Worm (Caenorhabditis elegans) whole organism, L4 larva: ENCODE results near the gene F25B5.5.

Source experiments
- F10B5.3 ChIP-seq: sonication (generic microtip); optimal IDR thresholded peaks from 2 replicates; lab custom pipeline; 2016; ENCODE audit warnings: mild to moderate bottlenecking, missing genetic modification characterization, missing compliant biosample characterization
- F37D6.2 ChIP-seq: sonication (generic microtip); optimal IDR thresholded peaks from 2 replicates; lab custom pipeline; 2016; ENCODE audit warnings: mild to moderate bottlenecking, missing genetic modification characterization, missing compliant biosample characterization
- R02D3.7 ChIP-seq: fragments of 150-350 bp; sonication (generic microtip); optimal IDR thresholded peaks from 3 replicates; lab custom pipeline; 2014; ENCODE audit warnings: missing biosample characterization, missing genetic modification characterization
- aha-1 ChIP-seq: fragments of 150-350 bp; peaks from one replicate; lab custom pipeline; 2014; ENCODE audit warnings: missing biosample characterization, missing genetic modification characterization
- aly-2 ChIP-seq: sonication (generic microtip); optimal IDR thresholded peaks from 2 replicates; lab custom pipeline; 2018; ENCODE audit warnings: missing biosample characterization, missing genetic modification characterization
- ama-1 ChIP-seq: fragments of 150-350 bp; optimal IDR thresholded peaks from 2 replicates; lab custom pipeline; 2014; ENCODE audit warnings: inconsistent platforms, mixed read lengths
- arid-1 ChIP-seq: fragments of 200-800 bp; sonication (Bioruptor generic); conservative IDR thresholded peaks from 2 replicates; pipeline ENCODE4 v1.3.6; 2022; ENCODE audit warnings: missing genetic modification reagents, missing genetic modification characterization, missing compliant biosample characterization
- ceh-32 ChIP-seq: sonication (generic microtip); optimal IDR thresholded peaks from 2 replicates; lab custom pipeline; 2016; ENCODE audit warnings: mild to moderate bottlenecking, missing genetic modification characterization, missing compliant biosample characterization; ENCODE audit not compliant: poor library complexity
- ceh-44 ChIP-seq: fragments of 200-800 bp; sonication (Bioruptor generic); IDR thresholded peaks from 2 replicates; pipeline ENCODE4 v1.3.6; 2022; ENCODE audit warnings: missing genetic modification reagents, missing genetic modification characterization, missing compliant biosample characterization
- ces-1 ChIP-seq: fragments of 150-350 bp; sonication (generic microtip); optimal IDR thresholded peaks from 4 replicates; lab custom pipeline; 2014; ENCODE audit warnings: missing biosample characterization, missing genetic modification reagents, missing genetic modification characterization
- cey-2 ChIP-seq: sonication (generic microtip); optimal IDR thresholded peaks from 3 replicates; lab custom pipeline; 2017; ENCODE audit warnings: missing genetic modification characterization, mild to moderate bottlenecking, missing compliant biosample characterization, antibody characterized with exemption, borderline replicate concordance; ENCODE audit not compliant: insufficient read depth
- ctbp-1 ChIP-seq: fragments of 200-800 bp; sonication (Bioruptor generic); IDR thresholded peaks from 2 replicates; pipeline ENCODE4 v1.3.6; 2022; ENCODE audit warnings: missing genetic modification reagents, missing genetic modification characterization, missing compliant biosample characterization
- daf-16 ChIP-seq, 3 experiments: sonication (generic microtip); optimal IDR thresholded peaks; 2 replicates each; lab custom pipeline; 2016 to 2017; ENCODE audit warnings: missing genetic modification characterization in 3 of 3, missing genetic modification reagents in 3 of 3, mild to moderate bottlenecking in 2 of 3, missing compliant biosample characterization in 2 of 3, missing biosample characterization in 1 of 3, moderate library complexity in 1 of 3
- dmd-6 ChIP-seq: fragments of 200-800 bp; sonication (Bioruptor generic); IDR thresholded peaks from 2 replicates; pipeline ENCODE4 v1.3.6; 2022; ENCODE audit warnings: missing genetic modification reagents, missing genetic modification characterization, missing compliant biosample characterization
- dmd-8 ChIP-seq: fragments of 200-800 bp; sonication (Bioruptor generic); IDR thresholded peaks from 2 replicates; pipeline ENCODE4 v1.3.6; 2022; ENCODE audit warnings: missing genetic modification characterization, missing compliant biosample characterization
- duxl-1 ChIP-seq: sonication (generic microtip); optimal IDR thresholded peaks from 2 replicates; lab custom pipeline; 2016; ENCODE audit warnings: mild to moderate bottlenecking, missing genetic modification characterization, moderate library complexity, missing compliant biosample characterization; ENCODE audit not compliant: poor library complexity
- dve-1 ChIP-seq: sonication (generic microtip); optimal IDR thresholded peaks from 2 replicates; lab custom pipeline; 2017; ENCODE audit warnings: antibody characterized with exemption, mild to moderate bottlenecking, missing genetic modification characterization, missing compliant biosample characterization; ENCODE audit not compliant: insufficient read depth
- egl-43 ChIP-seq: fragments of 200-800 bp; sonication (Bioruptor generic); IDR thresholded peaks from 2 replicates; pipeline ENCODE4 v1.3.6; 2022; ENCODE audit warnings: missing genetic modification reagents, missing genetic modification characterization, missing compliant biosample characterization
- hlh-11 ChIP-seq: fragments of 200-800 bp; sonication (Bioruptor generic); optimal IDR thresholded peaks from 2 replicates; lab custom pipeline; 2018; ENCODE audit warnings: mild to moderate bottlenecking, missing genetic modification characterization, missing compliant biosample characterization
- hlh-30 ChIP-seq: sonication (generic microtip); optimal IDR thresholded peaks from 2 replicates; lab custom pipeline; 2017; ENCODE audit warnings: antibody characterized with exemption, mild to moderate bottlenecking, missing genetic modification characterization, missing compliant biosample characterization; ENCODE audit not compliant: insufficient read depth
- lim-7 ChIP-seq: fragments of 200-800 bp; sonication (Bioruptor generic); IDR thresholded peaks from 2 replicates; pipeline ENCODE4 v1.3.6; 2022; ENCODE audit warnings: missing genetic modification characterization, missing compliant biosample characterization
- lin-15B ChIP-seq: fragments of 150-350 bp; sonication (generic microtip); optimal IDR thresholded peaks from 3 replicates; lab custom pipeline; 2014; ENCODE audit warnings: missing biosample characterization, missing genetic modification characterization
- lin-38 ChIP-seq: fragments of 200-800 bp; sonication (Bioruptor generic); IDR thresholded peaks from 2 replicates; pipeline ENCODE4 v1.3.6; 2022; ENCODE audit warnings: missing genetic modification reagents, missing genetic modification characterization, missing compliant biosample characterization
- lsy-2 ChIP-seq, 2 experiments: fragments of 150-350 bp in 1 of 2; sonication (generic microtip) in 1 of 2; optimal IDR thresholded peaks; 2 replicates each; lab custom pipeline; 2014 to 2017; ENCODE audit warnings: missing biosample characterization in 2 of 2, missing genetic modification characterization in 2 of 2
- madf-9 ChIP-seq: fragments of 200-800 bp; sonication (Bioruptor generic); conservative IDR thresholded peaks from 2 replicates; pipeline ENCODE4 v1.3.6; 2022; ENCODE audit warnings: missing genetic modification reagents, missing genetic modification characterization, missing compliant biosample characterization
- mep-1 ChIP-seq: fragments of 150-350 bp; sonication (generic microtip); optimal IDR thresholded peaks from 3 replicates; lab custom pipeline; 2014; ENCODE audit warnings: missing biosample characterization, missing genetic modification characterization
- mes-2 ChIP-seq: sonication (generic microtip); optimal IDR thresholded peaks from 2 replicates; lab custom pipeline; 2016; ENCODE audit warnings: missing genotype, mild to moderate bottlenecking, missing genetic modification characterization, missing compliant biosample characterization; ENCODE audit not compliant: poor library complexity, severe bottlenecking
- mxl-3 ChIP-seq: fragments of 200-800 bp; sonication (Bioruptor generic); optimal IDR thresholded peaks from 2 replicates; lab custom pipeline; 2018; ENCODE audit warnings: mild to moderate bottlenecking, missing genetic modification characterization, missing compliant biosample characterization
- nhr-111 ChIP-seq: fragments of 200-800 bp; sonication (Bioruptor generic); optimal IDR thresholded peaks from 2 replicates; lab custom pipeline; 2018; ENCODE audit warnings: mild to moderate bottlenecking, missing genetic modification characterization, missing compliant biosample characterization
- nhr-237 ChIP-seq: sonication (generic microtip); optimal IDR thresholded peaks from 2 replicates; lab custom pipeline; 2017; ENCODE audit warnings: missing biosample characterization, missing genetic modification characterization
- nhr-25 ChIP-seq: sonication (generic microtip); optimal IDR thresholded peaks from 2 replicates; lab custom pipeline; 2017; ENCODE audit warnings: missing genetic modification characterization, mild to moderate bottlenecking, missing compliant biosample characterization, antibody characterized with exemption, moderate library complexity, borderline replicate concordance; ENCODE audit not compliant: insufficient read depth
- nhr-28 ChIP-seq: fragments of 150-350 bp; optimal IDR thresholded peaks from 2 replicates; lab custom pipeline; 2014; ENCODE audit warnings: missing biosample characterization, missing genetic modification characterization
- nhr-41 ChIP-seq: fragments of 200-800 bp; sonication (Bioruptor generic); IDR thresholded peaks from 2 replicates; pipeline ENCODE4 v1.3.6; 2022; ENCODE audit warnings: missing genetic modification reagents, missing genetic modification characterization, missing compliant biosample characterization
- pha-4 ChIP-seq, 2 experiments: fragments of 150-350 bp in 1 of 2; fragments of 200-800 bp in 1 of 2; sonication (Bioruptor generic) in 1 of 2; IDR thresholded peaks in 1 of 2; optimal IDR thresholded peaks in 1 of 2; 2 replicates each; pipeline versions ENCODE4 v1.3.6 to Lab custom; 2014 to 2022; ENCODE audit warnings: missing genetic modification characterization in 2 of 2, missing genetic modification reagents in 2 of 2, missing biosample characterization in 1 of 2, missing compliant biosample characterization in 1 of 2
- php-3 ChIP-seq: fragments of 200-800 bp; sonication (Bioruptor generic); IDR thresholded peaks from 2 replicates; pipeline ENCODE4 v1.3.6; 2022; ENCODE audit warnings: missing genetic modification reagents, missing genetic modification characterization, missing compliant biosample characterization
- pqm-1 ChIP-seq: sonication (generic microtip); optimal IDR thresholded peaks from 2 replicates; lab custom pipeline; 2017; ENCODE audit warnings: missing biosample characterization, missing genetic modification characterization
- saeg-2 ChIP-seq: fragments of 200-800 bp; sonication (Bioruptor generic); IDR thresholded peaks from 2 replicates; pipeline ENCODE4 v1.3.6; 2022; ENCODE audit warnings: missing genetic modification reagents, missing genetic modification characterization, missing compliant biosample characterization
- unc-62 ChIP-seq, 3 experiments: fragments of 150-350 bp in 1 of 3; sonication (generic microtip); optimal IDR thresholded peaks in 2 of 3; peaks in 1 of 3; 1 replicate in 1 of 3; 2 replicates in 2 of 3; lab custom pipeline; 2014 to 2017; ENCODE audit warnings: missing biosample characterization in 3 of 3, missing genetic modification characterization in 3 of 3, missing genetic modification reagents in 3 of 3, missing genotype in 1 of 3

F25B5.5 gene

ce11 chrIII:5914717-5915116 lies 31.2 kb downstream of the F25B5.5 start:
- TF ChIP-seq lsy-2 (tag; optimal IDR thresholded peaks at IDR 0.05; lab: Kevin White, UChicago): peak in 1 of 2 experiments; percentile 9
- no peak for TF ChIP-seq cey-2 (tag; lab: Kevin White, UChicago)
- TF ChIP-seq R02D3.7 (tag; lab: Kevin White, UChicago): no peak
- TF ChIP-seq ces-1 (GFP tag; lab: Kevin White, UChicago): no peak
- peak; percentile 13 for TF ChIP-seq mxl-3 (GFP tag; lab: Kevin White, UChicago)
- no peak for TF ChIP-seq egl-43 (GFP tag; lab: Robert Waterston, UW)
- TF ChIP-seq dmd-8 (GFP tag; lab: Robert Waterston, UW): no peak
- TF ChIP-seq dmd-6 (GFP tag; lab: Robert Waterston, UW): 0 out of 2 replicates have a peak, but pooled peaks have one; percentile 14
- no peak for TF ChIP-seq nhr-237 (tag; lab: Kevin White, UChicago)
- TF ChIP-seq nhr-25 (tag; lab: Kevin White, UChicago): no peak
- no peak for TF ChIP-seq madf-9 (GFP tag; lab: Robert Waterston, UW)
- 0 out of 2 replicates have a peak, but pooled peaks have one; percentile 15 for TF ChIP-seq arid-1 (GFP tag; lab: Robert Waterston, UW)
- TF ChIP-seq php-3 (GFP tag; lab: Robert Waterston, UW): 0 out of 2 replicates have a peak, but pooled peaks have one; percentile 20
- TF ChIP-seq ama-1 (lab: Kevin White, UChicago): peak; percentile 38
- no peak for TF ChIP-seq F37D6.2 (tag; lab: Kevin White, UChicago)
- TF ChIP-seq ceh-32 (tag; lab: Kevin White, UChicago): no peak
- no peak for TF ChIP-seq saeg-2 (GFP tag; lab: Robert Waterston, UW)
- TF ChIP-seq F10B5.3: peak; percentile 27
- no peak; the same call in 1 of the 2 replicates for TF ChIP-seq pha-4 (GFP tag; IDR thresholded peaks at IDR 0.05; lab: Robert Waterston, UW)
- TF ChIP-seq pha-4 (tag; optimal IDR thresholded peaks at IDR 0.05; lab: Kevin White, UChicago): peak; percentile 24
- TF ChIP-seq unc-62 (GFP tag; optimal IDR thresholded peaks at IDR 0.05 in 1 of 2; lab: Kevin White, UChicago): peak in 1 of 2 experiments; percentile 62
- TF ChIP-seq unc-62 (tag; optimal IDR thresholded peaks at IDR 0.05; lab: Kevin White, UChicago): no peak
- peak; percentile 31 for TF ChIP-seq mep-1 (tag; lab: Kevin White, UChicago)
- TF ChIP-seq lim-7 (GFP tag; lab: Robert Waterston, UW): no peak
- TF ChIP-seq dve-1: peak; percentile 79
- peak; percentile 29 for TF ChIP-seq hlh-30 (tag; lab: Kevin White, UChicago)
- no peak for TF ChIP-seq lin-15B (tag; lab: Kevin White, UChicago)
- TF ChIP-seq hlh-11 (tag; lab: Kevin White, UChicago): peak; percentile 79
- no peak for TF ChIP-seq nhr-41 (GFP tag; lab: Robert Waterston, UW)
- TF ChIP-seq daf-16 (GFP tag; optimal IDR thresholded peaks at IDR 0.05; lab: Kevin White, UChicago): no peak
- TF ChIP-seq daf-16 (tag; optimal IDR thresholded peaks at IDR 0.05; lab: Kevin White, UChicago): peak; percentile 62
- peak; percentile 55 for TF ChIP-seq pqm-1
- no peak for TF ChIP-seq aha-1 (tag; lab: Kevin White, UChicago)
- TF ChIP-seq nhr-28 (tag; lab: Kevin White, UChicago): peak; percentile 42
- peak; percentile 47 for TF ChIP-seq mes-2 (tag; lab: Kevin White, UChicago)
- no peak for TF ChIP-seq ctbp-1
- TF ChIP-seq duxl-1 (tag; lab: Kevin White, UChicago): peak; percentile 39
- TF ChIP-seq ceh-44 (GFP tag; lab: Robert Waterston, UW): no peak
- TF ChIP-seq nhr-111 (GFP tag; lab: Kevin White, UChicago): no peak
- TF ChIP-seq aly-2 (tag; lab: Kevin White, UChicago): no peak
- peak; percentile 18; the same call in 1 of the 2 replicates for TF ChIP-seq lin-38 (GFP tag; lab: Robert Waterston, UW)
- TF ChIP-seq, all 104 proteins: peak for 19
